Fruit fly (Drosophila melanogaster) whole organism, embryonic: ENCODE data around the gene CG46523.

Experiments
- Asciz ChIP-seq: fragments of 200-800 bp; sonication (Bioruptor generic); optimal IDR thresholded peaks from 2 replicates; lab custom pipeline; 2017; ENCODE audit warnings: missing biosample characterization, mild to moderate bottlenecking, missing genetic modification characterization, missing genetic modification reagents
- CG12104 ChIP-seq: fragments of 200-800 bp; sonication (Bioruptor generic); optimal IDR thresholded peaks from 3 replicates; lab custom pipeline; 2016; ENCODE audit warnings: missing biosample characterization, missing genetic modification characterization
- CG16779 ChIP-seq: fragments of 200-800 bp; sonication (Bioruptor generic); IDR thresholded peaks from 2 replicates; pipeline ENCODE4 v1.3.6; 2022; ENCODE audit warnings: missing biosample characterization, missing genetic modification characterization
- CG6654 ChIP-seq: fragments of 200-800 bp; sonication (Bioruptor generic); optimal IDR thresholded peaks from 2 replicates; lab custom pipeline; 2017; ENCODE audit warnings: missing biosample characterization, mild to moderate bottlenecking, missing genetic modification characterization
- HmgD ChIP-seq: fragments of 200-800 bp; sonication (Bioruptor generic); optimal IDR thresholded peaks from 3 replicates; lab custom pipeline; 2016; ENCODE audit warnings: missing biosample characterization, missing genetic modification characterization
- Opbp ChIP-seq: fragments of 200-800 bp; sonication (Bioruptor generic); IDR thresholded peaks from 3 replicates; pipeline ENCODE4 v1.3.6; 2022; ENCODE audit warnings: missing biosample characterization, missing genetic modification characterization; ENCODE audit not compliant: partially characterized antibody
- ab ChIP-seq: fragments of 200-800 bp; sonication (Bioruptor generic); optimal IDR thresholded peaks from 2 replicates; lab custom pipeline; 2016; ENCODE audit warnings: missing biosample characterization, missing genetic modification characterization
- amos ChIP-seq: fragments of 200-800 bp; sonication (Bioruptor generic); IDR thresholded peaks from 2 replicates; pipeline ENCODE4 v1.3.6; 2022; ENCODE audit warnings: missing biosample characterization, missing genetic modification characterization; ENCODE audit not compliant: partially characterized antibody
- dmrt11E ChIP-seq: fragments of 200-800 bp; sonication (Bioruptor generic); optimal IDR thresholded peaks from 3 replicates; lab custom pipeline; 2018; ENCODE audit warnings: missing biosample characterization, mild to moderate bottlenecking, missing genetic modification characterization, moderate library complexity
- hbn ChIP-seq: fragments of 200-800 bp; sonication (Bioruptor generic); IDR thresholded peaks from 2 replicates; pipeline ENCODE4 v1.3.6; 2022; ENCODE audit warnings: missing biosample characterization, missing genetic modification characterization; ENCODE audit not compliant: partially characterized antibody
- ranshi ChIP-seq: fragments of 200-800 bp; sonication (Bioruptor generic); IDR thresholded peaks from 2 replicates; pipeline ENCODE4 v1.3.6; 2022; ENCODE audit warnings: missing biosample characterization, missing genetic modification characterization
- tap ChIP-seq: fragments of 200-800 bp; optimal IDR thresholded peaks from 3 replicates; lab custom pipeline; 2019; ENCODE audit warnings: missing biosample characterization, mild to moderate bottlenecking, missing genetic modification characterization, moderate library complexity
- wek ChIP-seq: fragments of 200-800 bp; sonication (Bioruptor generic); optimal IDR thresholded peaks from 3 replicates; lab custom pipeline; 2018; ENCODE audit warnings: missing biosample characterization, mild to moderate bottlenecking, missing genetic modification characterization, moderate library complexity

- TF ChIP-seq CG6654 (GFP tag; lab: Kevin White, UChicago), result no peak
- TF ChIP-seq dmrt11E (tag; lab: Kevin White, UChicago), result no peak
- TF ChIP-seq ab (GFP tag; lab: Kevin White, UChicago), result no peak
- no peak for TF ChIP-seq hbn
- TF ChIP-seq wek, result no peak
- TF ChIP-seq Opbp, result no peak
- TF ChIP-seq CG16779 (GFP tag; lab: Robert Waterston, UW), result no peak
- TF ChIP-seq amos (GFP tag; lab: Robert Waterston, UW), result no peak
- no peak for TF ChIP-seq HmgD
- no peak for TF ChIP-seq ranshi (GFP tag; lab: Robert Waterston, UW)
- TF ChIP-seq tap, result no peak
- no peak for TF ChIP-seq CG12104 (GFP tag; lab: Kevin White, UChicago)
- TF ChIP-seq Asciz (GFP tag; lab: Kevin White, UChicago), result no peak
Measured at dm6 chr3L:1906208-1906607, 32.7 kb downstream of the CG46523 start.
